Worm (Caenorhabditis elegans) whole organism, late embryonic: ENCODE data around the gene Y24D9B.1.

Experiments used
- C08G9.2 ChIP-seq: sonication (generic microtip); optimal IDR thresholded peaks from 2 replicates; lab custom pipeline; 2016; ENCODE audit warnings: mild to moderate bottlenecking, missing genetic modification characterization, moderate library complexity, missing compliant biosample characterization
- C38D4.7 ChIP-seq: fragments of 200-800 bp; sonication (Bioruptor generic); optimal IDR thresholded peaks from 2 replicates; lab custom pipeline; 2018; ENCODE audit warnings: mild to moderate bottlenecking, missing genetic modification characterization, moderate library complexity, missing compliant biosample characterization
- K02D7.2 ChIP-seq: sonication (generic microtip); optimal IDR thresholded peaks from 2 replicates; lab custom pipeline; 2017; ENCODE audit warnings: mild to moderate bottlenecking, missing genetic modification characterization, missing compliant biosample characterization
- K09A11.1 ChIP-seq: sonication (generic microtip); optimal IDR thresholded peaks from 2 replicates; lab custom pipeline; 2017; ENCODE audit warnings: antibody characterized with exemption, mild to moderate bottlenecking, missing genetic modification characterization, missing compliant biosample characterization; ENCODE audit not compliant: insufficient read depth
- T23F11.4 ChIP-seq: fragments of 200-800 bp; sonication (Bioruptor generic); optimal IDR thresholded peaks from 2 replicates; lab custom pipeline; 2018; ENCODE audit warnings: mild to moderate bottlenecking, missing genetic modification characterization, missing compliant biosample characterization
- ahr-1 ChIP-seq: sonication (generic microtip); optimal IDR thresholded peaks from 2 replicates; lab custom pipeline; 2016; ENCODE audit warnings: missing genetic modification characterization, missing compliant biosample characterization
- ama-1 ChIP-seq: fragments of 150-350 bp; optimal IDR thresholded peaks from 2 replicates; lab custom pipeline; 2014
- ceh-14 ChIP-seq: sonication (generic microtip); optimal IDR thresholded peaks from 2 replicates; lab custom pipeline; 2016; ENCODE audit warnings: missing genotype, missing genetic modification characterization, missing compliant biosample characterization
- ceh-22 ChIP-seq: sonication (generic microtip); optimal IDR thresholded peaks from 2 replicates; lab custom pipeline; 2017; ENCODE audit warnings: missing biosample characterization, missing genetic modification characterization
- che-1 ChIP-seq: sonication (generic microtip); optimal IDR thresholded peaks from 2 replicates; lab custom pipeline; 2016; ENCODE audit warnings: mild to moderate bottlenecking, missing genetic modification characterization, missing compliant biosample characterization
- dve-1 ChIP-seq: sonication (generic microtip); optimal IDR thresholded peaks from 2 replicates; lab custom pipeline; 2017; ENCODE audit warnings: antibody characterized with exemption, mild to moderate bottlenecking, missing genetic modification characterization, missing compliant biosample characterization
- elt-2 ChIP-seq: sonication (generic microtip); optimal IDR thresholded peaks from 2 replicates; lab custom pipeline; 2016; ENCODE audit warnings: missing genetic modification reagents, missing genetic modification characterization, missing compliant biosample characterization
- elt-4 ChIP-seq: sonication (generic microtip); optimal IDR thresholded peaks from 2 replicates; lab custom pipeline; 2016; ENCODE audit warnings: missing genetic modification characterization, missing compliant biosample characterization
- eyg-1 ChIP-seq: sonication (generic microtip); optimal IDR thresholded peaks from 2 replicates; lab custom pipeline; 2016; ENCODE audit warnings: missing genotype, missing genetic modification characterization, missing compliant biosample characterization
- hlh-15 ChIP-seq: sonication (generic microtip); optimal IDR thresholded peaks from 2 replicates; lab custom pipeline; 2016; ENCODE audit warnings: missing genetic modification characterization, missing compliant biosample characterization
- hlh-30 ChIP-seq: sonication (generic microtip); optimal IDR thresholded peaks from 2 replicates; lab custom pipeline; 2017; ENCODE audit warnings: antibody characterized with exemption, missing genetic modification characterization, missing compliant biosample characterization; ENCODE audit not compliant: insufficient read depth
- lim-6 ChIP-seq: sonication (generic microtip); optimal IDR thresholded peaks from 2 replicates; lab custom pipeline; 2016; ENCODE audit warnings: missing genetic modification characterization, missing compliant biosample characterization
- lin-11 ChIP-seq: fragments of 200-800 bp; sonication (Bioruptor generic); optimal IDR thresholded peaks from 2 replicates; lab custom pipeline; 2018; ENCODE audit warnings: mild to moderate bottlenecking, missing genetic modification characterization, missing compliant biosample characterization
- mec-3 ChIP-seq: sonication (generic microtip); optimal IDR thresholded peaks from 2 replicates; lab custom pipeline; 2016; ENCODE audit warnings: borderline replicate concordance, missing genetic modification characterization, missing compliant biosample characterization
- nhr-11 ChIP-seq: fragments of 150-350 bp; optimal IDR thresholded peaks from 2 replicates; lab custom pipeline; 2014; ENCODE audit warnings: missing biosample characterization, missing genetic modification characterization
- npax-4 ChIP-seq: sonication (generic microtip); optimal IDR thresholded peaks from 2 replicates; lab custom pipeline; 2016; ENCODE audit warnings: missing genetic modification characterization, missing compliant biosample characterization
- odd-2 ChIP-seq: sonication (generic microtip); optimal IDR thresholded peaks from 2 replicates; lab custom pipeline; 2017; ENCODE audit warnings: antibody characterized with exemption, mild to moderate bottlenecking, missing genetic modification characterization, missing compliant biosample characterization
- pag-3 ChIP-seq: sonication (generic microtip); optimal IDR thresholded peaks from 2 replicates; lab custom pipeline; 2016; ENCODE audit warnings: missing compliant biosample characterization, missing genetic modification characterization, borderline replicate concordance
- pat-9 ChIP-seq: fragments of 200-800 bp; sonication (Bioruptor generic); optimal IDR thresholded peaks from 2 replicates; lab custom pipeline; 2018; ENCODE audit warnings: mild to moderate bottlenecking, missing genetic modification characterization, moderate library complexity, missing compliant biosample characterization
- pqm-1 ChIP-seq: sonication (generic microtip); optimal IDR thresholded peaks from 2 replicates; lab custom pipeline; 2016; ENCODE audit warnings: missing genetic modification characterization, missing compliant biosample characterization
- sdc-2 ChIP-seq: sonication (generic microtip); optimal IDR thresholded peaks from 2 replicates; lab custom pipeline; 2016; ENCODE audit warnings: missing genotype, missing genetic modification characterization, missing compliant biosample characterization
- sox-2 ChIP-seq: fragments of 200-800 bp; sonication (Bioruptor generic); IDR thresholded peaks from 2 replicates; pipeline ENCODE4 v1.3.6; 2022; ENCODE audit warnings: missing genetic modification reagents, missing genetic modification characterization, missing compliant biosample characterization
- tbx-2 ChIP-seq: sonication (generic microtip); optimal IDR thresholded peaks from 2 replicates; lab custom pipeline; 2016; ENCODE audit warnings: missing genetic modification characterization, missing compliant biosample characterization
- ttx-3 ChIP-seq: sonication (generic microtip); optimal IDR thresholded peaks from 2 replicates; lab custom pipeline; 2016; ENCODE audit warnings: missing genetic modification reagents, missing genetic modification characterization, missing compliant biosample characterization
- unc-42 ChIP-seq: sonication (generic microtip); optimal IDR thresholded peaks from 2 replicates; lab custom pipeline; 2016; ENCODE audit warnings: missing genotype, missing genetic modification characterization, missing compliant biosample characterization
- zip-5 ChIP-seq: sonication (generic microtip); optimal IDR thresholded peaks from 2 replicates; lab custom pipeline; 2016; ENCODE audit warnings: missing genetic modification characterization, missing compliant biosample characterization
- ztf-16 ChIP-seq: sonication (generic microtip); optimal IDR thresholded peaks from 2 replicates; lab custom pipeline; 2017; ENCODE audit warnings: missing genetic modification characterization, missing compliant biosample characterization

Y24D9B.1 gene

ce11 chrIV:4316813-4317408 lies at the start of gene Y24D9B.1:
Y24D9B.1 (plus strand) TSS chrIV:4317358.
- TF ChIP-seq sdc-2, result no peak
- TF ChIP-seq pag-3 (tag; lab: Kevin White, UChicago), result no peak
- no peak for TF ChIP-seq C08G9.2 (tag; lab: Kevin White, UChicago)
- TF ChIP-seq tbx-2 (tag; lab: Kevin White, UChicago), result no peak
- TF ChIP-seq elt-4, result no peak
- no peak for TF ChIP-seq pqm-1 (tag; lab: Kevin White, UChicago)

DNA sequence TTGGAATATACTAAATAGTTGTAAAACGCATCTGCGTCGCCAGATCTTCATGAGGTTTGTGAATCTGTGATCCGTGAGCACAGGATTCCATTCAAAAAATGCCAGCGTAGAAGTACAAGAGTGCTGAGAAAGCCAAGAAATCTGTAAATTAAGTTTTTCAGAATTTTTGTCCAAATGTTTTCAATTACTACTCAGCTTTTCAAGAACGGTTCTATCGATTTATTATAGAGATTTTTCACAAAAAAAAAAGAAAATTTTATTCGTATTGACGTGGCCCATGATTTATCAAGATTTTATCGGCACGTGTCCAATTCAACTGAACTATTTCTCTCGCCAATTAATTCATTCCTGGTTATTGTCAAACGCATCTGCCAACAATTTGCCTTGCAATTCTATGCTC lies 47.9 kb upstream of the Y24D9B.1 start, which contains the start of gene F36A4.3:
Gene F36A4.3, plus strand, starts transcription at position 301 of the 400 bp plus-strand sequence.
- no peak for TF ChIP-seq dve-1
- TF ChIP-seq elt-4, result no peak
- no peak for TF ChIP-seq hlh-30 (tag; lab: Kevin White, UChicago)
- no peak for TF ChIP-seq ceh-22
- no peak for TF ChIP-seq npax-4 (tag; lab: Kevin White, UChicago)
- no peak for TF ChIP-seq ama-1 (lab: Kevin White, UChicago)
- no peak for TF ChIP-seq ahr-1

ce11 chrIV:4270925-4271324 lies 46.2 kb upstream of the Y24D9B.1 start, which contains the start of gene F36A4.2:
F36A4.2 (plus strand) TSS chrIV:4271225.
- TF ChIP-seq lim-6 (tag; lab: Kevin White, UChicago) (no peak), sox-2 (GFP tag; lab: Robert Waterston, UW) (no peak), T23F11.4 (GFP tag; lab: Kevin White, UChicago) (no peak), unc-42 (tag; lab: Kevin White, UChicago) (no peak), dve-1 (no peak), lin-11 (tag; lab: Kevin White, UChicago) (no peak), nhr-11 (tag; lab: Kevin White, UChicago) (no peak), odd-2 (tag; lab: Kevin White, UChicago) (no peak), eyg-1 (no peak)

DNA sequence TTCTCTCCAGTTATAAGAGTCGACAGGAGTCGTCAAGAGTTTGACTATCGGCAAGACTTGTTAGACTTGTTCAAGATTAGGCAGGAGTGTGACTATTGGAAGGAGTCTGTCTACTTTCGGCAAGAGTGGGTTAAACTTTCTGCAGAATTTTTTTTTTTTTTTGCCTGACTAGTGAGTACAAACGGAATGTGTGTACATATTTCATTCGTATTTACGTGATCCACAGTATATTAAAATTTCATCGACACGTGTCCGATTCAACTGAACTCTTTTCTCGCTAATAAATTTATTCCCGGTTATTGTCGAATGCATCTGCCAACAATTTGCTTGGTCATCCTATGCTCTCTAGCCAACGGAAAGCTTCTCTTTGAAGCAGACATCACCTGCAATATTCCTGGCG lies 45.0 kb upstream of the Y24D9B.1 start, which contains the start of gene F36A4.1:
Gene F36A4.1, plus strand, starts transcription at position 301 of the 400 bp plus-strand sequence.
- TF ChIP-seq ahr-1 (no peak), nhr-11 (tag; lab: Kevin White, UChicago) (no peak), zip-5 (tag; lab: Kevin White, UChicago) (no peak), lim-6 (tag; lab: Kevin White, UChicago) (no peak), ceh-14 (tag; lab: Kevin White, UChicago) (no peak), ttx-3 (tag; lab: Kevin White, UChicago) (no peak), che-1 (no peak), elt-2 (tag; lab: Kevin White, UChicago) (no peak), mec-3 (tag; lab: Kevin White, UChicago) (no peak), hlh-15 (tag; lab: Kevin White, UChicago) (no peak)

DNA sequence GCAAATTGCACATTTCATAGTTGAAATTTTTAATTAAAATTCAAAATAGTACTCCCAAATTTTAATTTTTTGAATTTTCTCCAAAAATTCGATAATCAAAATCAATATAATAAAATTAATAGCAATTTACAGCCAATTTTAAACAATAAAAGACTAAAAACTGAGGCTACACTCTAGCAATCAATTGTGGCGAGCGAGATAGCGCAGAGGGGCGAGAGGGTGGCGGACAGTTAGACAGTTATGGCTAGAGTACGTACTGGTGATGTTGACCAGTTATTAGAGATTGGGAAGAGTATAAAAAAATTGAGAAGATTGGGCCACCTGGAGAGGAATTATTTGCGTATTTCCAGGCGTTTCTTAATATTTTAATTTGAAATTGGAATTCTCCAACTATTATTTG lies 39.5 kb upstream of the Y24D9B.1 start, which contains the start of gene nhr-78:
Gene nhr-78, minus strand, starts transcription at position 182 of the 400 bp plus-strand sequence.
- TF ChIP-seq hlh-30 (tag; lab: Kevin White, UChicago), result no peak
- no peak for TF ChIP-seq pag-3 (tag; lab: Kevin White, UChicago)
- TF ChIP-seq K09A11.1 (tag; lab: Kevin White, UChicago), result no peak
- no peak for TF ChIP-seq pat-9 (tag; lab: Kevin White, UChicago)
- no peak for TF ChIP-seq hlh-15 (tag; lab: Kevin White, UChicago)
- TF ChIP-seq C38D4.7, result no peak
- TF ChIP-seq sox-2 (GFP tag; lab: Robert Waterston, UW), result no peak
- TF ChIP-seq tbx-2 (tag; lab: Kevin White, UChicago), result no peak
- no peak for TF ChIP-seq ztf-16
- no peak for TF ChIP-seq lin-11 (tag; lab: Kevin White, UChicago)
- TF ChIP-seq K02D7.2 (tag; lab: Kevin White, UChicago), result no peak
- TF ChIP-seq, all 69 proteins: peak for 0
